Fruit fly (Drosophila melanogaster) whole organism, prepupa: ENCODE results near the gene CG42750.
A peak's percentile ranks its signal among the peaks of the same experiment; 100 is the strongest.

Source experiments
- CG10631 ChIP-seq: fragments of 200-800 bp; sonication (Bioruptor generic); optimal IDR thresholded peaks from 2 replicates; lab custom pipeline; 2016; ENCODE audit warnings: missing biosample characterization, missing genetic modification characterization
- CG11294 ChIP-seq: fragments of 200-800 bp; sonication (Bioruptor generic); IDR thresholded peaks from 2 replicates; pipeline ENCODE4 v1.3.6; 2022; ENCODE audit warnings: missing biosample characterization, missing genetic modification characterization
- CG6808 ChIP-seq: fragments of 200-800 bp; sonication (Bioruptor generic); optimal IDR thresholded peaks from 3 replicates; lab custom pipeline; 2017; ENCODE audit warnings: missing biosample characterization, missing genetic modification characterization, mild to moderate bottlenecking, moderate library complexity, missing genetic modification reagents
- CG8119 ChIP-seq: fragments of 200-800 bp; sonication (Bioruptor generic); IDR thresholded peaks from 3 replicates; pipeline ENCODE4 v1.3.6; 2022; ENCODE audit warnings: missing biosample characterization, missing genetic modification characterization
- CG8632 ChIP-seq: fragments of 200-800 bp; sonication (Bioruptor generic); optimal IDR thresholded peaks from 3 replicates; lab custom pipeline; 2016; ENCODE audit warnings: missing biosample characterization, missing genetic modification characterization
- Eip78C ChIP-seq: fragments of 200-800 bp; sonication (Bioruptor generic); peaks from one replicate; lab custom pipeline; 2016; ENCODE audit warnings: missing biosample characterization, missing genetic modification characterization
- Ets21C ChIP-seq: fragments of 200-800 bp; sonication (Bioruptor generic); optimal IDR thresholded peaks from 3 replicates; lab custom pipeline; 2016; ENCODE audit warnings: missing biosample characterization, missing genetic modification characterization
- Hr39 ChIP-seq: fragments of 200-800 bp; sonication (Bioruptor generic); optimal IDR thresholded peaks from 2 replicates; lab custom pipeline; 2016; ENCODE audit warnings: missing biosample characterization, missing genetic modification characterization
- Lpt ChIP-seq: fragments of 200-800 bp; sonication (Bioruptor generic); optimal IDR thresholded peaks from 3 replicates; lab custom pipeline; 2016; ENCODE audit warnings: missing biosample characterization, missing genetic modification characterization
- dac ChIP-seq: fragments of 200-800 bp; sonication (Bioruptor generic); optimal IDR thresholded peaks from 2 replicates; lab custom pipeline; 2017; ENCODE audit warnings: missing biosample characterization, mild to moderate bottlenecking, missing genetic modification characterization
- esn ChIP-seq: fragments of 200-800 bp; sonication (Bioruptor generic); optimal IDR thresholded peaks from 2 replicates; lab custom pipeline; 2016; ENCODE audit warnings: missing biosample characterization, mild to moderate bottlenecking, missing genetic modification characterization, moderate library complexity
- fd85E ChIP-seq: fragments of 200-800 bp; sonication (Bioruptor generic); optimal IDR thresholded peaks from 3 replicates; lab custom pipeline; 2016; ENCODE audit warnings: missing biosample characterization, missing genetic modification characterization
- vri ChIP-seq: fragments of 200-800 bp; sonication (Bioruptor generic); optimal IDR thresholded peaks from 3 replicates; lab custom pipeline; 2016; ENCODE audit warnings: missing biosample characterization, mild to moderate bottlenecking, missing genetic modification characterization

dm6 chr2L:18136427-18136857, 139.1 kb downstream of the CG42750 start:
- no peak for TF ChIP-seq vri (GFP tag; lab: Kevin White, UChicago)
- TF ChIP-seq Lpt (GFP tag; lab: Kevin White, UChicago), result no peak
- TF ChIP-seq Ets21C, result no peak
- TF ChIP-seq CG8119 (GFP tag; lab: Robert Waterston, UW), result no peak
- no peak for TF ChIP-seq dac (GFP tag; lab: Kevin White, UChicago)
- no peak for TF ChIP-seq fd85E (GFP tag; lab: Kevin White, UChicago)
- no peak for TF ChIP-seq CG11294 (GFP tag; lab: Robert Waterston, UW)
- no peak for TF ChIP-seq esn (GFP tag; lab: Kevin White, UChicago)
- TF ChIP-seq CG6808, result no peak
- TF ChIP-seq CG8632, result no peak
- no peak for TF ChIP-seq CG10631 (GFP tag; lab: Kevin White, UChicago)
- peak; percentile 49 for TF ChIP-seq Eip78C (GFP tag; lab: Kevin White, UChicago)
- TF ChIP-seq Hr39, result no peak
